Fruit fly (Drosophila melanogaster) whole organism, embryonic: ENCODE results near the gene Kah.

Source experiments
- Adf1 ChIP-seq: fragments of 200-800 bp; sonication (Bioruptor generic); IDR thresholded peaks from 2 replicates; pipeline ENCODE4 v1.3.6; 2022; ENCODE audit warnings: missing biosample characterization, missing genetic modification characterization
- Asciz ChIP-seq: fragments of 200-800 bp; sonication (Bioruptor generic); optimal IDR thresholded peaks from 2 replicates; lab custom pipeline; 2017; ENCODE audit warnings: missing biosample characterization, mild to moderate bottlenecking, missing genetic modification characterization, missing genetic modification reagents
- Atf3 ChIP-seq: fragments of 200-800 bp; sonication (Bioruptor generic); optimal IDR thresholded peaks from 3 replicates; lab custom pipeline; 2016; ENCODE audit warnings: missing biosample characterization, missing genetic modification characterization
- BtbVII ChIP-seq: fragments of 200-800 bp; sonication (Bioruptor generic); optimal IDR thresholded peaks from 3 replicates; lab custom pipeline; 2017; ENCODE audit warnings: missing biosample characterization, mild to moderate bottlenecking, missing genetic modification characterization
- CG11504 ChIP-seq: fragments of 200-800 bp; sonication (Bioruptor generic); optimal IDR thresholded peaks from 3 replicates; lab custom pipeline; 2019; ENCODE audit warnings: missing biosample characterization, mild to moderate bottlenecking, missing genetic modification characterization, moderate library complexity
- CG14965 ChIP-seq: fragments of 200-800 bp; sonication (Bioruptor generic); optimal IDR thresholded peaks from 2 replicates; lab custom pipeline; 2016; ENCODE audit warnings: missing biosample characterization, missing genetic modification characterization, borderline replicate concordance
- CG17802 ChIP-seq: fragments of 200-800 bp; sonication (Bioruptor generic); optimal IDR thresholded peaks from 2 replicates; lab custom pipeline; 2018; ENCODE audit warnings: missing biosample characterization, mild to moderate bottlenecking, missing genetic modification characterization, moderate library complexity
- CG2116 ChIP-seq: fragments of 200-800 bp; sonication (Bioruptor generic); optimal IDR thresholded peaks from 3 replicates; lab custom pipeline; 2018; ENCODE audit warnings: missing biosample characterization, mild to moderate bottlenecking, missing genetic modification characterization
- CG3065 ChIP-seq: fragments of 200-800 bp; sonication (Bioruptor generic); optimal IDR thresholded peaks from 2 replicates; lab custom pipeline; 2016; ENCODE audit warnings: missing biosample characterization, missing genetic modification characterization
- CG33557 ChIP-seq: fragments of 200-800 bp; sonication (Bioruptor generic); optimal IDR thresholded peaks from 2 replicates; lab custom pipeline; 2019; ENCODE audit warnings: missing biosample characterization, mild to moderate bottlenecking, missing genetic modification characterization, moderate library complexity
- CG5245 ChIP-seq: fragments of 200-800 bp; sonication (Bioruptor generic); optimal IDR thresholded peaks from 3 replicates; lab custom pipeline; 2016; ENCODE audit warnings: missing biosample characterization, missing genetic modification characterization
- CG6683 ChIP-seq: fragments of 200-800 bp; sonication (Bioruptor generic); optimal IDR thresholded peaks from 2 replicates; lab custom pipeline; 2017; ENCODE audit warnings: missing biosample characterization, mild to moderate bottlenecking, missing genetic modification characterization, missing genetic modification reagents
- CG6813 ChIP-seq: fragments of 200-800 bp; sonication (Bioruptor generic); optimal IDR thresholded peaks from 2 replicates; lab custom pipeline; 2017; ENCODE audit warnings: missing biosample characterization, missing genetic modification characterization, mild to moderate bottlenecking, moderate library complexity, missing genetic modification reagents
- CG7786 ChIP-seq: fragments of 200-800 bp; sonication (Bioruptor generic); optimal IDR thresholded peaks from 2 replicates; lab custom pipeline; 2016; ENCODE audit warnings: missing biosample characterization, missing genetic modification characterization
- CG7963 ChIP-seq: fragments of 200-800 bp; sonication (Bioruptor generic); IDR thresholded peaks from 3 replicates; pipeline ENCODE4 v1.3.6; 2022; ENCODE audit warnings: missing biosample characterization, missing genetic modification characterization; ENCODE audit not compliant: partially characterized antibody
- CG8924 ChIP-seq: fragments of 200-800 bp; optimal IDR thresholded peaks from 3 replicates; lab custom pipeline; 2019; ENCODE audit warnings: missing biosample characterization, mild to moderate bottlenecking, missing genetic modification characterization, moderate library complexity
- CG9817 ChIP-seq: fragments of 200-800 bp; sonication (Bioruptor generic); optimal IDR thresholded peaks from 2 replicates; lab custom pipeline; 2018; ENCODE audit warnings: missing biosample characterization, mild to moderate bottlenecking, missing genetic modification characterization, moderate library complexity
- D19A ChIP-seq: fragments of 200-800 bp; optimal IDR thresholded peaks from 3 replicates; lab custom pipeline; 2019; ENCODE audit warnings: missing biosample characterization, mild to moderate bottlenecking, missing genetic modification characterization, moderate library complexity
- Jarid2 ChIP-seq: fragments of 200-800 bp; sonication (Bioruptor generic); optimal IDR thresholded peaks from 3 replicates; lab custom pipeline; 2017; ENCODE audit warnings: mild to moderate bottlenecking, missing biosample characterization, missing genetic modification reagents, missing genetic modification characterization
- Oli ChIP-seq: fragments of 200-800 bp; sonication (Bioruptor generic); optimal IDR thresholded peaks from 2 replicates; lab custom pipeline; 2018; ENCODE audit warnings: missing biosample characterization, mild to moderate bottlenecking, missing genetic modification characterization, moderate library complexity
- Opbp ChIP-seq: fragments of 200-800 bp; sonication (Bioruptor generic); IDR thresholded peaks from 3 replicates; pipeline ENCODE4 v1.3.6; 2022; ENCODE audit warnings: missing biosample characterization, missing genetic modification characterization; ENCODE audit not compliant: partially characterized antibody
- Six4 ChIP-seq: fragments of 200-800 bp; sonication (Bioruptor generic); optimal IDR thresholded peaks from 2 replicates; lab custom pipeline; 2016; ENCODE audit warnings: missing biosample characterization, missing genetic modification characterization
- Taf1 ChIP-seq: fragments of 200-800 bp; sonication (Bioruptor generic); IDR thresholded peaks from 2 replicates; pipeline ENCODE4 v1.3.6; 2022; ENCODE audit warnings: missing biosample characterization, missing genetic modification characterization
- YL-1 ChIP-seq: fragments of 200-800 bp; sonication (Bioruptor generic); optimal IDR thresholded peaks from 3 replicates; lab custom pipeline; 2017; ENCODE audit warnings: missing biosample characterization, mild to moderate bottlenecking, missing genetic modification characterization
- bab2 ChIP-seq: fragments of 200-800 bp; sonication (Bioruptor generic); optimal IDR thresholded peaks from 2 replicates; lab custom pipeline; 2016; ENCODE audit warnings: missing biosample characterization, missing genetic modification characterization
- bowl ChIP-seq: fragments of 200-800 bp; sonication (Bioruptor generic); IDR thresholded peaks from 2 replicates; pipeline ENCODE4 v1.3.6; 2022; ENCODE audit warnings: missing biosample characterization, missing genetic modification characterization
- crc ChIP-seq: fragments of 200-800 bp; sonication (Bioruptor generic); optimal IDR thresholded peaks from 2 replicates; lab custom pipeline; 2016; ENCODE audit warnings: missing biosample characterization, missing genetic modification characterization
- crol ChIP-seq: fragments of 200-800 bp; sonication (Bioruptor generic); IDR thresholded peaks from 2 replicates; pipeline ENCODE4 v1.3.6; 2022; ENCODE audit warnings: missing biosample characterization, missing genetic modification characterization
- emc ChIP-seq: fragments of 200-800 bp; sonication (Bioruptor generic); optimal IDR thresholded peaks from 2 replicates; lab custom pipeline; 2016; ENCODE audit warnings: missing biosample characterization, missing genetic modification characterization
- exex ChIP-seq: fragments of 200-800 bp; sonication (Bioruptor generic); optimal IDR thresholded peaks from 4 replicates; lab custom pipeline; 2018; ENCODE audit warnings: missing biosample characterization, mild to moderate bottlenecking, missing genetic modification characterization, moderate library complexity
- gcm ChIP-seq: fragments of 200-800 bp; sonication (Bioruptor generic); optimal IDR thresholded peaks from 2 replicates; lab custom pipeline; 2019; ENCODE audit warnings: missing biosample characterization, mild to moderate bottlenecking, missing genetic modification characterization, moderate library complexity
- grau ChIP-seq: fragments of 200-800 bp; optimal IDR thresholded peaks from 3 replicates; lab custom pipeline; 2019; ENCODE audit warnings: missing biosample characterization, mild to moderate bottlenecking, missing genetic modification characterization, moderate library complexity
- gsb-n ChIP-seq: fragments of 200-800 bp; sonication (Bioruptor generic); optimal IDR thresholded peaks from 3 replicates; lab custom pipeline; 2018; ENCODE audit warnings: missing biosample characterization, mild to moderate bottlenecking, missing genetic modification characterization
- jigr1 ChIP-seq: fragments of 200-800 bp; sonication (Bioruptor generic); IDR thresholded peaks from 3 replicates; pipeline ENCODE4 v1.3.6; 2022; ENCODE audit warnings: missing biosample characterization, missing genetic modification characterization
- jumu ChIP-seq: fragments of 200-800 bp; sonication (Bioruptor generic); optimal IDR thresholded peaks from 3 replicates; lab custom pipeline; 2016; ENCODE audit warnings: missing biosample characterization, missing genetic modification characterization
- lilli ChIP-seq: fragments of 200-800 bp; sonication (Bioruptor generic); optimal IDR thresholded peaks from 3 replicates; lab custom pipeline; 2016; ENCODE audit warnings: missing biosample characterization, missing genetic modification characterization
- mirr ChIP-seq: fragments of 200-800 bp; sonication (Bioruptor generic); optimal IDR thresholded peaks from 3 replicates; lab custom pipeline; 2018; ENCODE audit warnings: missing biosample characterization, mild to moderate bottlenecking, missing genetic modification characterization
- nmo ChIP-seq: fragments of 200-800 bp; sonication (Bioruptor generic); optimal IDR thresholded peaks from 2 replicates; lab custom pipeline; 2018; ENCODE audit warnings: missing biosample characterization, mild to moderate bottlenecking, missing genetic modification characterization, moderate library complexity
- phol ChIP-seq: fragments of 200-800 bp; sonication (Bioruptor generic); optimal IDR thresholded peaks from 3 replicates; lab custom pipeline; 2018; ENCODE audit warnings: missing biosample characterization, mild to moderate bottlenecking, missing genetic modification characterization, moderate library complexity
- pum ChIP-seq: fragments of 200-800 bp; sonication (Bioruptor generic); optimal IDR thresholded peaks from 2 replicates; lab custom pipeline; 2016; ENCODE audit warnings: missing biosample characterization, missing genetic modification characterization
- rib ChIP-seq: fragments of 200-800 bp; sonication (Bioruptor generic); IDR thresholded peaks from 2 replicates; pipeline ENCODE4 v1.3.6; 2022; ENCODE audit warnings: missing biosample characterization, missing genetic modification characterization
- shn ChIP-seq: fragments of 200-800 bp; sonication (Bioruptor generic); optimal IDR thresholded peaks from 3 replicates; lab custom pipeline; 2016; ENCODE audit warnings: missing biosample characterization, missing genetic modification characterization
- sna ChIP-seq: fragments of 200-800 bp; sonication (Bioruptor generic); IDR thresholded peaks from 2 replicates; pipeline ENCODE4 v1.3.6; 2022; ENCODE audit warnings: missing biosample characterization, missing genetic modification characterization; ENCODE audit not compliant: partially characterized antibody
- tin ChIP-seq: fragments of 200-800 bp; sonication (Bioruptor generic); optimal IDR thresholded peaks from 3 replicates; lab custom pipeline; 2016; ENCODE audit warnings: missing biosample characterization, missing genetic modification characterization
- tll ChIP-seq, 2 experiments: fragments of 200-800 bp in 1 of 2; fragments of >200 bp in 1 of 2; sonication (Bioruptor generic) in 1 of 2; optimal IDR thresholded peaks; 2 replicates each; lab custom pipeline; 2017 to 2019; ENCODE audit warnings: missing biosample characterization in 2 of 2, missing genetic modification characterization in 2 of 2, mild to moderate bottlenecking in 1 of 2, moderate library complexity in 1 of 2
- tup ChIP-seq: fragments of 200-800 bp; sonication (Bioruptor generic); optimal IDR thresholded peaks from 2 replicates; lab custom pipeline; 2016; ENCODE audit warnings: missing biosample characterization, mild to moderate bottlenecking, missing genetic modification characterization, moderate library complexity
- twi ChIP-seq: fragments of 200-800 bp; optimal IDR thresholded peaks from 2 replicates; lab custom pipeline; 2019; ENCODE audit warnings: missing biosample characterization, mild to moderate bottlenecking, missing genetic modification characterization, moderate library complexity
- unc-4 ChIP-seq: fragments of 200-800 bp; sonication (Bioruptor generic); IDR thresholded peaks from 2 replicates; pipeline ENCODE4 v1.3.6; 2022; ENCODE audit warnings: missing biosample characterization, missing genetic modification characterization; ENCODE audit not compliant: partially characterized antibody
- zf30C ChIP-seq: fragments of 200-800 bp; sonication (Bioruptor generic); optimal IDR thresholded peaks from 3 replicates; lab custom pipeline; 2018; ENCODE audit warnings: missing biosample characterization, mild to moderate bottlenecking, missing genetic modification characterization

Kah gene

DNA sequence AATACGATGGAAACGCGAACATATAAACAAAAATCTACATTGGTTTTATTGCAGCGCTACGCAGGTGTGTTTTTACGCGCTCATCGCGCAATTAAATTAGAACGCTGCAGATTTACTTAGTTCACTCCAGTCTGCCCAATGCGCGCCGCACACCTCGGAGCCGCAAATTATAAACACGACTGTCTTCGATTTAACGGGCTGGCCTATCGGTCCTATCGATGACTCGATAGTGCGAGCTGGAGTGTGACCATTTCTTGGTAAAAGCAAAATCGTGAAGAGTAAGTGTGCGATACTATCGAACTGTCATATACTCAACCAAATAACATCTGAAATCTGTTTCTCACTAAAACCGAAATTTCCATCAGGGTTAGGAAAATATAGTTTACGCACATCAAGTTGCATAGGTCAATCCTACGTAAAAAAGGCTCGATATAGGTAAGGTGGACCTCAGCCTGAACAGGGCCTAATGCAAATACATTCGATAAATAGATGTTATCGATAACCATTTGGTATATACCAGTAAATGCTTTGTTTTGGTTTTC, 48.6 kb downstream of the Kah start, which contains the start of the genes klar and BORCS6 (continued):
- peak; percentile 37 for TF ChIP-seq twi (tag; lab: Kevin White, UChicago)
- peak; percentile 0 for TF ChIP-seq CG6683 (GFP tag; lab: Kevin White, UChicago)
- TF ChIP-seq grau: peak; percentile 63
- TF ChIP-seq zf30C: no peak
- no peak for TF ChIP-seq exex (tag; lab: Kevin White, UChicago)
- no peak for TF ChIP-seq bab2
- TF ChIP-seq D19A: no peak
- peak; percentile 84 for TF ChIP-seq nmo
- peak; percentile 95 for TF ChIP-seq Opbp (GFP tag; lab: Robert Waterston, UW)
- no peak for TF ChIP-seq Asciz (GFP tag; lab: Kevin White, UChicago)
- peak; percentile 48 for TF ChIP-seq mirr (GFP tag; lab: Kevin White, UChicago)
- peak; percentile 10 for TF ChIP-seq gcm (GFP tag; lab: Kevin White, UChicago)
- TF ChIP-seq CG33557 (GFP tag; lab: Kevin White, UChicago): peak; percentile 1
- TF ChIP-seq Oli: peak; percentile 36
- TF ChIP-seq rib (GFP tag; lab: Robert Waterston, UW): 0 out of 2 replicates have a peak, but pooled peaks have one; percentile 26
- no peak for TF ChIP-seq Taf1
- peak; percentile 98 for TF ChIP-seq unc-4 (GFP tag; lab: Robert Waterston, UW)
- TF ChIP-seq CG11504: peak; percentile 61
- TF ChIP-seq BtbVII (GFP tag; lab: Kevin White, UChicago): peak; percentile 63
- TF ChIP-seq tll (GFP tag; optimal IDR thresholded peaks at IDR 0.05; lab: Kevin White, UChicago): peak in 1 of 2 experiments; percentile 88
- no peak for TF ChIP-seq crol (GFP tag; lab: Robert Waterston, UW)
- peak; percentile 59 for TF ChIP-seq Atf3
- TF ChIP-seq jigr1 (GFP tag; lab: Robert Waterston, UW): no peak
- TF ChIP-seq CG14965: no peak
- peak; percentile 28 for TF ChIP-seq CG6813
- TF ChIP-seq phol (tag; lab: Kevin White, UChicago): peak; percentile 75
- peak; percentile 73 for TF ChIP-seq shn (GFP tag; lab: Kevin White, UChicago)
- peak; percentile 98 for TF ChIP-seq sna (GFP tag; lab: Robert Waterston, UW)
- TF ChIP-seq tin (GFP tag; lab: Kevin White, UChicago): peak; percentile 59
- peak; percentile 74 for TF ChIP-seq CG7786 (GFP tag; lab: Kevin White, UChicago)
- TF ChIP-seq CG5245 (GFP tag; lab: Kevin White, UChicago): peak; percentile 23
- TF ChIP-seq CG9817 (tag; lab: Kevin White, UChicago): peak; percentile 64
- TF ChIP-seq CG7963 (GFP tag; lab: Robert Waterston, UW): peak; percentile 92
- peak; percentile 70 for TF ChIP-seq YL-1 (GFP tag; lab: Kevin White, UChicago)
- peak; percentile 23 for TF ChIP-seq crc (GFP tag; lab: Kevin White, UChicago)
- TF ChIP-seq emc (GFP tag; lab: Kevin White, UChicago): peak; percentile 46
- TF ChIP-seq lilli (GFP tag; lab: Kevin White, UChicago): peak; percentile 82
- peak; percentile 16 for TF ChIP-seq CG3065
- peak; percentile 99 for TF ChIP-seq CG17802 (tag; lab: Kevin White, UChicago)
- peak; percentile 53 for TF ChIP-seq pum (GFP tag; lab: Kevin White, UChicago)
- TF ChIP-seq tup: no peak
- TF ChIP-seq Jarid2 (GFP tag; lab: Kevin White, UChicago): peak; percentile 94
- TF ChIP-seq CG8924 (tag; lab: Kevin White, UChicago): peak; percentile 61
- TF ChIP-seq Six4 (GFP tag; lab: Kevin White, UChicago): no peak
- no peak; the same call in 1 of the 2 replicates for TF ChIP-seq Adf1 (GFP tag; lab: Robert Waterston, UW)
- TF ChIP-seq bowl (GFP tag; lab: Robert Waterston, UW): no peak
- TF ChIP-seq jumu (GFP tag; lab: Kevin White, UChicago): peak; percentile 72
- peak; percentile 93 for TF ChIP-seq CG2116 (GFP tag; lab: Kevin White, UChicago)
- peak; percentile 25 for TF ChIP-seq gsb-n (tag; lab: Kevin White, UChicago)
